Worm (Caenorhabditis elegans) whole organism, L1 larva: ENCODE measurements around the gene C46C2.7.

Experiments
- Y116A8C.19 ChIP-seq: sonication (generic microtip); optimal IDR thresholded peaks from 2 replicates; lab custom pipeline; 2016; ENCODE audit warnings: missing compliant biosample characterization, missing genetic modification characterization, borderline replicate concordance
- ama-1 ChIP-seq: fragments of 150-350 bp; optimal IDR thresholded peaks from 2 replicates; lab custom pipeline; 2014
- blmp-1 ChIP-seq: fragments of 150-350 bp; optimal IDR thresholded peaks from 2 replicates; lab custom pipeline; 2014; ENCODE audit warnings: missing biosample characterization, missing genetic modification characterization
- ces-1 ChIP-seq: fragments of 150-350 bp; optimal IDR thresholded peaks from 2 replicates; lab custom pipeline; 2014; ENCODE audit warnings: missing biosample characterization, missing genetic modification reagents, missing genetic modification characterization
- efl-1 ChIP-seq, 4 experiments: fragments of 150-350 bp; optimal IDR thresholded peaks in 3 of 4; peaks in 1 of 4; 1 replicate in 1 of 4; 2 replicates in 3 of 4; lab custom pipeline; 2014; ENCODE audit warnings: missing biosample characterization in 2 of 4, missing genetic modification characterization in 2 of 4, missing genetic modification reagents in 2 of 4
- fkh-10 ChIP-seq: sonication (generic microtip); optimal IDR thresholded peaks from 2 replicates; lab custom pipeline; 2017; ENCODE audit warnings: missing biosample characterization, missing genetic modification reagents, missing genetic modification characterization
- fos-1 ChIP-seq: fragments of 150-350 bp; optimal IDR thresholded peaks from 2 replicates; lab custom pipeline; 2014; ENCODE audit warnings: missing biosample characterization, missing genetic modification characterization
- lin-15B ChIP-seq: fragments of 150-350 bp; sonication (generic microtip); optimal IDR thresholded peaks from 3 replicates; lab custom pipeline; 2014; ENCODE audit warnings: missing biosample characterization, missing genetic modification characterization
- lin-39 ChIP-seq: fragments of 150-350 bp; optimal IDR thresholded peaks from 2 replicates; lab custom pipeline; 2014; ENCODE audit warnings: missing biosample characterization, missing genetic modification reagents, missing genetic modification characterization
- mdl-1 ChIP-seq, 2 experiments: fragments of 150-350 bp; optimal IDR thresholded peaks; 2 replicates each; lab custom pipeline; 2014 to 2017; ENCODE audit warnings: missing biosample characterization in 2 of 2, missing genetic modification characterization in 2 of 2, inconsistent platforms in 1 of 2
- nhr-11 ChIP-seq: fragments of 150-350 bp; optimal IDR thresholded peaks from 2 replicates; lab custom pipeline; 2014; ENCODE audit warnings: missing biosample characterization, missing genetic modification characterization
- nhr-237 ChIP-seq: fragments of 150-350 bp; optimal IDR thresholded peaks from 2 replicates; lab custom pipeline; 2014; ENCODE audit warnings: missing biosample characterization, missing genetic modification characterization
- snpc-4 ChIP-seq: fragments of 150-350 bp; optimal IDR thresholded peaks from 2 replicates; lab custom pipeline; 2014; ENCODE audit warnings: missing biosample characterization, missing genetic modification characterization
- ztf-11 ChIP-seq, 2 experiments: sonication (generic microtip); optimal IDR thresholded peaks; 2 replicates each; lab custom pipeline; 2016 to 2017; ENCODE audit warnings: missing genetic modification characterization in 2 of 2, missing biosample characterization in 1 of 2, missing compliant biosample characterization in 1 of 2

DNA sequence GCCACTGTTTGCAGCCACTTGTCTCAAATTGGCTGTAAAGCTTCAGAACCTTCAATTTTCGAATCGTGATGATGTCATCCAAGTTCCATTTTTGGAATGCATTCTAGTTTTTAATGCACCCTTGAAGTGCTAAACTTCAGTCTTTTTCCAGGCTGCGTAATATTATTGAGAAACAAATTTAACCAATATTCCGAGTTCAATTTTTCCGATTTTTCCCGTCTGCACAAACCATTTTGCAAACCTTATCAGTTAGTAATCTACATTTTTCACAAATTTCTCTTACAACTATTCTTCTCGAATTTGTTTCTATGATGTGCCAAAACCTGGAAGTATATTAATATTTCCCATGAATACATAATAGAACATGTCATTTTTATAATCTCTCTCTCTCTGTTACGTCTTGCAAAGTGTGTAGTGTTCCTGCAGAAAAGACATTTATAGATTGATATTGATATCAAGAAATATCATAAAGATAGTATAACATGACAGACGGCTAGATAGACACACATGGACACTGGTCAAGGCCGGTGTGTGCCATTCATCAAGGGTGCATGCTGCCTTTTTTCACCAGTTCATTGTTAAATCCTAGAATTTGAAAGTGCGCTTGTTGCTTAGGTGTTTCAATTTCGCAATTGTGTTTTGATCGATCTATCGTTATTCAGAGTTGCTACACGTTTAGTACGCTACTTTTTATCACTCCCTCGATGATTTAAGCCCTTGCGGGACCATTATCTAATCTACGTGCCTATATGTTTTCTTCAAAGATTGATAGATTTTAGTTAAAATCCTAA lies 4.7 kb downstream of the C46C2.7 start:
- TF ChIP-seq Y116A8C.19 (tag; lab: Kevin White, UChicago) (no peak), lin-15B (tag; lab: Kevin White, UChicago) (no peak), ztf-11 (tag; optimal IDR thresholded peaks at IDR 0.05; lab: Kevin White, UChicago) (no peak), fos-1 (no peak), nhr-237 (tag; lab: Kevin White, UChicago) (no peak), blmp-1 (tag; lab: Kevin White, UChicago) (no peak), fkh-10 (GFP tag; lab: Kevin White, UChicago) (no peak), nhr-11 (tag; lab: Kevin White, UChicago) (no peak), ama-1 (lab: Kevin White, UChicago) (no peak), mdl-1 (tag; optimal IDR thresholded peaks at IDR 0.05; lab: Kevin White, UChicago) (no peak), snpc-4 (no peak), lin-39 (tag; lab: Kevin White, UChicago) (no peak), efl-1 (optimal IDR thresholded peaks at IDR 0.05; lab: Kevin White, UChicago) (no peak), efl-1 (GFP tag; optimal IDR thresholded peaks at IDR 0.05 in 1 of 2; lab: Kevin White, UChicago) (no peak), ces-1 (GFP tag; lab: Kevin White, UChicago) (no peak)
